Worm (Caenorhabditis elegans) whole organism, L1 larva: Measurements from ENCODE around the gene Y45G5AM.7.
A peak's percentile ranks its signal among the peaks of the same experiment; 100 is the strongest.

Experiments used
- C04F5.9 ChIP-seq: sonication (generic microtip); optimal IDR thresholded peaks from 2 replicates; lab custom pipeline; 2016; ENCODE audit warnings: missing genetic modification characterization, missing compliant biosample characterization
- C16A3.4 ChIP-seq: fragments of 150-350 bp; optimal IDR thresholded peaks from 2 replicates; lab custom pipeline; 2014; ENCODE audit warnings: missing biosample characterization, missing genetic modification characterization
- F16B12.6 ChIP-seq: fragments of 150-350 bp; optimal IDR thresholded peaks from 2 replicates; lab custom pipeline; 2014; ENCODE audit warnings: missing biosample characterization, missing genetic modification characterization
- alr-1 ChIP-seq: fragments of 200-800 bp; sonication (Bioruptor generic); optimal IDR thresholded peaks from 2 replicates; lab custom pipeline; 2018; ENCODE audit warnings: borderline replicate concordance, mild to moderate bottlenecking, missing genetic modification characterization, missing compliant biosample characterization
- aly-2 ChIP-seq: fragments of 150-350 bp; optimal IDR thresholded peaks from 2 replicates; lab custom pipeline; 2014; ENCODE audit warnings: missing biosample characterization, missing genetic modification characterization
- blmp-1 ChIP-seq: fragments of 150-350 bp; optimal IDR thresholded peaks from 2 replicates; lab custom pipeline; 2014; ENCODE audit warnings: missing biosample characterization, missing genetic modification characterization
- ceh-63 ChIP-seq: fragments of 200-800 bp; sonication (Bioruptor generic); optimal IDR thresholded peaks from 2 replicates; lab custom pipeline; 2018; ENCODE audit warnings: mild to moderate bottlenecking, missing genetic modification characterization, missing compliant biosample characterization
- ceh-82 ChIP-seq, 3 experiments: fragments of 150-350 bp in 1 of 3; sonication (generic microtip) in 2 of 3; optimal IDR thresholded peaks; 2 replicates each; lab custom pipeline; 2014 to 2017; ENCODE audit warnings: missing biosample characterization in 3 of 3, missing genetic modification characterization in 3 of 3
- ceh-90 ChIP-seq: sonication (generic microtip); optimal IDR thresholded peaks from 2 replicates; lab custom pipeline; 2016; ENCODE audit warnings: missing genetic modification characterization, missing compliant biosample characterization
- ces-1 ChIP-seq: fragments of 150-350 bp; optimal IDR thresholded peaks from 2 replicates; lab custom pipeline; 2014; ENCODE audit warnings: missing biosample characterization, missing genetic modification reagents, missing genetic modification characterization
- dpl-1 ChIP-seq, 3 experiments: fragments of 150-350 bp in 2 of 3; sonication (generic microtip) in 1 of 3; optimal IDR thresholded peaks; 2 replicates each; lab custom pipeline; 2014 to 2017; ENCODE audit warnings: missing biosample characterization in 3 of 3, missing genetic modification characterization in 3 of 3, missing genetic modification reagents in 3 of 3
- efl-1 ChIP-seq, 4 experiments: fragments of 150-350 bp; optimal IDR thresholded peaks in 3 of 4; peaks in 1 of 4; 1 replicate in 1 of 4; 2 replicates in 3 of 4; lab custom pipeline; 2014; ENCODE audit warnings: missing biosample characterization in 2 of 4, missing genetic modification characterization in 2 of 4, missing genetic modification reagents in 2 of 4
- efl-3 ChIP-seq: fragments of 200-800 bp; sonication (Bioruptor generic); optimal IDR thresholded peaks from 2 replicates; lab custom pipeline; 2018; ENCODE audit warnings: mild to moderate bottlenecking, missing genetic modification characterization, missing compliant biosample characterization
- egl-27 ChIP-seq, 2 experiments: fragments of 150-350 bp in 1 of 2; sonication (generic microtip); optimal IDR thresholded peaks; 3 replicates each; lab custom pipeline; 2017 to 2018; ENCODE audit warnings: missing biosample characterization in 2 of 2, missing genetic modification characterization in 2 of 2, missing genetic modification reagents in 2 of 2
- elt-2 ChIP-seq: sonication (generic microtip); optimal IDR thresholded peaks from 2 replicates; lab custom pipeline; 2016; ENCODE audit warnings: missing genetic modification characterization, mild to moderate bottlenecking, inconsistent platforms, missing compliant biosample characterization, missing genetic modification reagents
- ets-5 ChIP-seq: fragments of 200-800 bp; sonication (Bioruptor generic); IDR thresholded peaks from 2 replicates; pipeline ENCODE4 v1.3.6; 2022; ENCODE audit warnings: missing genetic modification characterization, missing compliant biosample characterization
- fkh-8 ChIP-seq: sonication (generic microtip); optimal IDR thresholded peaks from 2 replicates; lab custom pipeline; 2016; ENCODE audit warnings: mild to moderate bottlenecking, missing genetic modification characterization, missing compliant biosample characterization
- fos-1 ChIP-seq: fragments of 150-350 bp; optimal IDR thresholded peaks from 2 replicates; lab custom pipeline; 2014; ENCODE audit warnings: missing biosample characterization, missing genetic modification characterization
- grh-1 ChIP-seq: fragments of 200-800 bp; sonication (Bioruptor generic); IDR thresholded peaks from 2 replicates; pipeline ENCODE4 v1.3.6; 2022; ENCODE audit warnings: missing genetic modification reagents, missing genetic modification characterization, missing compliant biosample characterization
- hlh-17 ChIP-seq: fragments of 200-800 bp; sonication (Bioruptor generic); optimal IDR thresholded peaks from 2 replicates; lab custom pipeline; 2018; ENCODE audit warnings: missing genetic modification characterization, mild to moderate bottlenecking, missing compliant biosample characterization, moderate library complexity, borderline replicate concordance
- hlh-4 ChIP-seq: sonication (generic microtip); optimal IDR thresholded peaks from 2 replicates; lab custom pipeline; 2016; ENCODE audit warnings: mild to moderate bottlenecking, missing genetic modification characterization, missing compliant biosample characterization
- irx-1 ChIP-seq: sonication (generic microtip); optimal IDR thresholded peaks from 2 replicates; lab custom pipeline; 2016; ENCODE audit warnings: missing genetic modification characterization, missing compliant biosample characterization
- lin-14 ChIP-seq: fragments of 200-800 bp; sonication (Bioruptor generic); optimal IDR thresholded peaks from 2 replicates; lab custom pipeline; 2018; ENCODE audit warnings: mild to moderate bottlenecking, missing genetic modification characterization, moderate library complexity, missing compliant biosample characterization
- lin-39 ChIP-seq: fragments of 150-350 bp; optimal IDR thresholded peaks from 2 replicates; lab custom pipeline; 2014; ENCODE audit warnings: missing biosample characterization, missing genetic modification reagents, missing genetic modification characterization
- lsy-2 ChIP-seq, 2 experiments: fragments of 150-350 bp; optimal IDR thresholded peaks; 2 replicates each; lab custom pipeline; 2014; ENCODE audit warnings: missing biosample characterization in 2 of 2, missing genetic modification characterization in 2 of 2
- mab-9 ChIP-seq: fragments of 200-800 bp; sonication (Bioruptor generic); IDR thresholded peaks from 2 replicates; pipeline ENCODE4 v1.3.6; 2022; ENCODE audit warnings: missing genetic modification reagents, missing genetic modification characterization, missing compliant biosample characterization
- mdl-1 ChIP-seq, 2 experiments: fragments of 150-350 bp; optimal IDR thresholded peaks; 2 replicates each; lab custom pipeline; 2014 to 2017; ENCODE audit warnings: missing biosample characterization in 2 of 2, missing genetic modification characterization in 2 of 2, inconsistent platforms in 1 of 2
- nhr-12 ChIP-seq: sonication (generic microtip); optimal IDR thresholded peaks from 2 replicates; lab custom pipeline; 2017; ENCODE audit warnings: missing biosample characterization, missing genetic modification characterization
- nhr-19 ChIP-seq: fragments of 200-800 bp; sonication (Bioruptor generic); conservative IDR thresholded peaks from 2 replicates; pipeline ENCODE4 v1.3.6; 2022; ENCODE audit warnings: missing genetic modification characterization, missing compliant biosample characterization
- nhr-20 ChIP-seq: sonication (generic microtip); optimal IDR thresholded peaks from 2 replicates; lab custom pipeline; 2016; ENCODE audit warnings: mild to moderate bottlenecking, missing genetic modification characterization, missing compliant biosample characterization
- nhr-237 ChIP-seq: fragments of 150-350 bp; optimal IDR thresholded peaks from 2 replicates; lab custom pipeline; 2014; ENCODE audit warnings: missing biosample characterization, missing genetic modification characterization
- nhr-28 ChIP-seq: fragments of 150-350 bp; optimal IDR thresholded peaks from 2 replicates; lab custom pipeline; 2014; ENCODE audit warnings: missing biosample characterization, missing genetic modification characterization
- nhr-47 ChIP-seq: sonication (generic microtip); optimal IDR thresholded peaks from 2 replicates; lab custom pipeline; 2016; ENCODE audit warnings: mild to moderate bottlenecking, missing genetic modification characterization, moderate library complexity, missing compliant biosample characterization
- nhr-71 ChIP-seq: sonication (generic microtip); optimal IDR thresholded peaks from 2 replicates; lab custom pipeline; 2016; ENCODE audit warnings: mild to moderate bottlenecking, missing genetic modification characterization, moderate library complexity, missing compliant biosample characterization
- nhr-76 ChIP-seq: sonication (generic microtip); optimal IDR thresholded peaks from 2 replicates; lab custom pipeline; 2017; ENCODE audit warnings: missing biosample characterization, missing genetic modification characterization
- nhr-77 ChIP-seq: fragments of 150-350 bp; optimal IDR thresholded peaks from 2 replicates; lab custom pipeline; 2014; ENCODE audit warnings: missing biosample characterization, missing genetic modification characterization
- nhr-85 ChIP-seq: sonication (generic microtip); peaks from one replicate; lab custom pipeline; 2016; ENCODE audit warnings: missing genetic modification characterization, inconsistent platforms, missing compliant biosample characterization
- nhr-90 ChIP-seq: sonication (generic microtip); optimal IDR thresholded peaks from 2 replicates; lab custom pipeline; 2016; ENCODE audit warnings: mild to moderate bottlenecking, missing genetic modification characterization, missing compliant biosample characterization; ENCODE audit not compliant: poor library complexity
- pag-3 ChIP-seq: sonication (generic microtip); optimal IDR thresholded peaks from 2 replicates; lab custom pipeline; 2017; ENCODE audit warnings: missing genetic modification characterization, mild to moderate bottlenecking, missing compliant biosample characterization, antibody characterized with exemption, borderline replicate concordance; ENCODE audit not compliant: insufficient read depth
- pax-3 ChIP-seq: fragments of 200-800 bp; sonication (Bioruptor generic); optimal IDR thresholded peaks from 2 replicates; lab custom pipeline; 2018; ENCODE audit warnings: mild to moderate bottlenecking, missing genetic modification characterization, moderate library complexity, missing compliant biosample characterization
- rnt-1 ChIP-seq: sonication (generic microtip); optimal IDR thresholded peaks from 2 replicates; lab custom pipeline; 2016; ENCODE audit warnings: mild to moderate bottlenecking, missing genetic modification characterization, moderate library complexity, missing compliant biosample characterization
- snpc-4 ChIP-seq: fragments of 150-350 bp; optimal IDR thresholded peaks from 2 replicates; lab custom pipeline; 2014; ENCODE audit warnings: missing biosample characterization, missing genetic modification characterization
- snu-23 ChIP-seq: sonication (generic microtip); optimal IDR thresholded peaks from 2 replicates; lab custom pipeline; 2016; ENCODE audit warnings: missing genetic modification characterization, missing compliant biosample characterization
- sox-4 ChIP-seq: sonication (generic microtip); optimal IDR thresholded peaks from 2 replicates; lab custom pipeline; 2016; ENCODE audit warnings: missing genetic modification characterization, missing compliant biosample characterization
- sptf-1 ChIP-seq: fragments of 150-350 bp; optimal IDR thresholded peaks from 2 replicates; lab custom pipeline; 2014; ENCODE audit warnings: missing biosample characterization, missing genetic modification characterization
- tbx-2 ChIP-seq: sonication (generic microtip); optimal IDR thresholded peaks from 2 replicates; lab custom pipeline; 2016; ENCODE audit warnings: missing genetic modification characterization, missing compliant biosample characterization
- tlp-1 ChIP-seq: fragments of 150-350 bp; optimal IDR thresholded peaks from 2 replicates; lab custom pipeline; 2014; ENCODE audit warnings: missing biosample characterization, missing genetic modification characterization
- unc-130 ChIP-seq: fragments of 150-350 bp; optimal IDR thresholded peaks from 2 replicates; lab custom pipeline; 2017; ENCODE audit warnings: missing biosample characterization, missing genetic modification characterization, inconsistent platforms
- unc-30 ChIP-seq: sonication (generic microtip); optimal IDR thresholded peaks from 2 replicates; lab custom pipeline; 2017; ENCODE audit warnings: missing biosample characterization, missing genetic modification characterization
- unc-86 ChIP-seq: sonication (generic microtip); optimal IDR thresholded peaks from 2 replicates; lab custom pipeline; 2016; ENCODE audit warnings: missing genetic modification characterization, missing compliant biosample characterization
- zag-1 ChIP-seq: fragments of 150-350 bp; optimal IDR thresholded peaks from 2 replicates; lab custom pipeline; 2014; ENCODE audit warnings: missing biosample characterization, missing genetic modification characterization
- zip-4 ChIP-seq: fragments of 200-800 bp; sonication (Bioruptor generic); optimal IDR thresholded peaks from 2 replicates; lab custom pipeline; 2018; ENCODE audit warnings: mild to moderate bottlenecking, missing genetic modification characterization, moderate library complexity, missing compliant biosample characterization

Gene Y45G5AM.7

ce11 chrV:4143034-4143433 is 27.0 kb downstream of the Y45G5AM.7 start (continued):
- peak; percentile 85 for TF ChIP-seq snpc-4 (tag; lab: Kevin White, UChicago)
- TF ChIP-seq ceh-63 (GFP tag; lab: Kevin White, UChicago): no peak
- peak; percentile 92 for TF ChIP-seq tbx-2 (tag; lab: Kevin White, UChicago)
- TF ChIP-seq unc-130: peak; percentile 70
- TF ChIP-seq pax-3: peak; percentile 74
- TF ChIP-seq aly-2 (tag; lab: Kevin White, UChicago): no peak
- peak; percentile 69 for TF ChIP-seq elt-2 (tag; lab: Kevin White, UChicago)
- no peak for TF ChIP-seq egl-27 (tag; optimal IDR thresholded peaks at IDR 0.05; lab: Kevin White, UChicago)
- TF ChIP-seq ets-5: no peak
- peak; percentile 92 for TF ChIP-seq pag-3 (tag; lab: Kevin White, UChicago)
- peak; percentile 86 for TF ChIP-seq unc-86 (tag; lab: Kevin White, UChicago)
- peak; percentile 91 for TF ChIP-seq nhr-85 (tag; lab: Kevin White, UChicago)
- TF ChIP-seq nhr-90: peak; percentile 90
- no peak for TF ChIP-seq sptf-1 (tag; lab: Kevin White, UChicago)
- TF ChIP-seq ceh-90 (tag; lab: Kevin White, UChicago): no peak
- no peak for TF ChIP-seq nhr-76
- TF ChIP-seq efl-1 (optimal IDR thresholded peaks at IDR 0.05; lab: Kevin White, UChicago): peak; percentile 84 to 85
- TF ChIP-seq efl-1 (GFP tag; optimal IDR thresholded peaks at IDR 0.05 in 1 of 2; lab: Kevin White, UChicago): peak; percentile 77 to 97
- TF ChIP-seq nhr-20 (tag; lab: Kevin White, UChicago): peak; percentile 96
- TF ChIP-seq lin-39 (tag; lab: Kevin White, UChicago): peak; percentile 72
- TF ChIP-seq unc-30 (tag; lab: Kevin White, UChicago): no peak
- TF ChIP-seq snu-23 (GFP tag; lab: Kevin White, UChicago): peak; percentile 93
- no peak for TF ChIP-seq alr-1 (tag; lab: Kevin White, UChicago)
- TF ChIP-seq nhr-47 (tag; lab: Kevin White, UChicago): peak; percentile 92
- TF ChIP-seq nhr-77: peak; percentile 44
- TF ChIP-seq lin-14 (GFP tag; lab: Kevin White, UChicago): peak; percentile 97
- no peak for TF ChIP-seq zag-1
- peak; percentile 85 to 91 for TF ChIP-seq lsy-2 (tag; optimal IDR thresholded peaks at IDR 0.05; lab: Kevin White, UChicago)
- TF ChIP-seq fkh-8 (tag; lab: Kevin White, UChicago): peak; percentile 86
- peak; percentile 5 for TF ChIP-seq zip-4 (GFP tag; lab: Kevin White, UChicago)
- TF ChIP-seq tlp-1 (tag; lab: Kevin White, UChicago): no peak
- no peak for TF ChIP-seq C04F5.9
- TF ChIP-seq efl-3 (GFP tag; lab: Kevin White, UChicago): no peak
- TF ChIP-seq F16B12.6: peak; percentile 42
- peak; percentile 14 for TF ChIP-seq sox-4 (tag; lab: Kevin White, UChicago)
- peak; percentile 32 for TF ChIP-seq C16A3.4
- peak; percentile 71 for TF ChIP-seq mab-9
- peak; percentile 26 to 86 (median 73) for TF ChIP-seq ceh-82 (tag; optimal IDR thresholded peaks at IDR 0.05; lab: Kevin White, UChicago)
- TF ChIP-seq hlh-4: no peak
- peak; percentile 70 for TF ChIP-seq blmp-1 (tag; lab: Kevin White, UChicago)
- no peak for TF ChIP-seq hlh-17 (GFP tag; lab: Kevin White, UChicago)
- peak; percentile 89 for TF ChIP-seq rnt-1 (tag; lab: Kevin White, UChicago)
- TF ChIP-seq mdl-1 (tag; optimal IDR thresholded peaks at IDR 0.05; lab: Kevin White, UChicago): peak in 1 of 2 experiments; percentile 85
- peak; percentile 68 for TF ChIP-seq grh-1
- TF ChIP-seq dpl-1 (GFP tag; optimal IDR thresholded peaks at IDR 0.05; lab: Kevin White, UChicago): peak; percentile 71 to 83 (median 78)
- TF ChIP-seq fos-1 (tag; lab: Kevin White, UChicago): peak; percentile 59
- TF ChIP-seq irx-1: peak; percentile 86
- TF ChIP-seq nhr-12: no peak
- no peak for TF ChIP-seq nhr-28 (tag; lab: Kevin White, UChicago)
- TF ChIP-seq ces-1 (GFP tag; lab: Kevin White, UChicago): no peak
- peak; percentile 28 for TF ChIP-seq nhr-237 (tag; lab: Kevin White, UChicago)
- TF ChIP-seq nhr-19 (GFP tag; lab: Robert Waterston, UW): peak; percentile 90
- peak; percentile 96 for TF ChIP-seq nhr-71 (tag; lab: Kevin White, UChicago)
